Worm (Caenorhabditis elegans) whole organism, mixed stage, embryonic: ENCODE data around the gene C17H11.2.

Experiments used
- lsy-2 ChIP-seq: fragments of 150-350 bp; optimal IDR thresholded peaks from 2 replicates; lab custom pipeline; 2014; ENCODE audit warnings: missing biosample characterization, missing genetic modification characterization
- nhr-237 ChIP-seq: fragments of 150-350 bp; optimal IDR thresholded peaks from 2 replicates; lab custom pipeline; 2014; ENCODE audit warnings: missing biosample characterization, missing genetic modification characterization
- nhr-28 ChIP-seq: fragments of 150-350 bp; optimal IDR thresholded peaks from 2 replicates; lab custom pipeline; 2014; ENCODE audit warnings: missing biosample characterization, missing genetic modification characterization
- snpc-4 ChIP-seq: fragments of 150-350 bp; optimal IDR thresholded peaks from 2 replicates; lab custom pipeline; 2014; ENCODE audit warnings: missing biosample characterization, missing genetic modification characterization
- unc-39 ChIP-seq: fragments of 150-350 bp; optimal IDR thresholded peaks from 2 replicates; lab custom pipeline; 2014; ENCODE audit warnings: missing biosample characterization, missing genetic modification characterization

ce11 chrX:8163555-8163954 is 6.2 kb upstream of the C17H11.2 start:
- TF ChIP-seq unc-39 (no peak), snpc-4 (tag; lab: Kevin White, UChicago) (no peak), lsy-2 (no peak), nhr-237 (tag; lab: Kevin White, UChicago) (no peak), nhr-28 (no peak)
